Fruit fly (Drosophila melanogaster) whole organism, embryonic: ENCODE results near the gene CG42514.

ENCODE experiments used
- CG10431 ChIP-seq: fragments of 200-800 bp; sonication (Bioruptor generic); optimal IDR thresholded peaks from 3 replicates; lab custom pipeline; 2018; ENCODE audit warnings: missing biosample characterization, mild to moderate bottlenecking, missing genetic modification characterization
- CG10979 ChIP-seq: fragments of 200-800 bp; sonication (Bioruptor generic); optimal IDR thresholded peaks from 2 replicates; lab custom pipeline; 2018; ENCODE audit warnings: missing biosample characterization, mild to moderate bottlenecking, missing genetic modification characterization, moderate library complexity
- CG11093 ChIP-seq: fragments of 200-800 bp; sonication (Bioruptor generic); IDR thresholded peaks from 3 replicates; pipeline ENCODE4 v1.3.6; 2022; ENCODE audit warnings: missing biosample characterization, missing genetic modification characterization
- CG11695 ChIP-seq: fragments of 200-800 bp; sonication (Bioruptor generic); IDR thresholded peaks from 3 replicates; pipeline ENCODE4 v1.3.6; 2022; ENCODE audit warnings: missing biosample characterization, missing genetic modification characterization
- CG1603 ChIP-seq: fragments of 200-800 bp; sonication (Bioruptor generic); optimal IDR thresholded peaks from 2 replicates; lab custom pipeline; 2019; ENCODE audit warnings: missing biosample characterization, mild to moderate bottlenecking, missing genetic modification characterization, moderate library complexity
- CG18262 ChIP-seq: fragments of 200-800 bp; optimal IDR thresholded peaks from 3 replicates; lab custom pipeline; 2019; ENCODE audit warnings: missing biosample characterization, mild to moderate bottlenecking, missing genetic modification characterization, moderate library complexity
- CG2202 ChIP-seq: fragments of 200-800 bp; sonication (Bioruptor generic); optimal IDR thresholded peaks from 2 replicates; lab custom pipeline; 2018; ENCODE audit warnings: missing biosample characterization, mild to moderate bottlenecking, missing genetic modification characterization
- CG2712 ChIP-seq: fragments of 200-800 bp; optimal IDR thresholded peaks from 3 replicates; lab custom pipeline; 2019; ENCODE audit warnings: missing biosample characterization, mild to moderate bottlenecking, missing genetic modification characterization, moderate library complexity
- CG32772 ChIP-seq: fragments of 200-800 bp; sonication (Bioruptor generic); IDR thresholded peaks from 2 replicates; pipeline ENCODE4 v1.3.6; 2022; ENCODE audit warnings: missing biosample characterization, missing genetic modification characterization
- CG6272 ChIP-seq: fragments of 200-800 bp; sonication (Bioruptor generic); IDR thresholded peaks from 2 replicates; pipeline ENCODE4 v1.3.6; 2022; ENCODE audit warnings: missing biosample characterization, missing genetic modification characterization
- CG6689 ChIP-seq: fragments of 200-800 bp; sonication (Bioruptor generic); IDR thresholded peaks from 2 replicates; pipeline ENCODE4 v1.3.6; 2022; ENCODE audit warnings: missing biosample characterization, missing genetic modification characterization
- CG7357 ChIP-seq: fragments of 200-800 bp; sonication (Bioruptor generic); IDR thresholded peaks from 3 replicates; pipeline ENCODE4 v1.3.6; 2022; ENCODE audit warnings: missing biosample characterization, missing genetic modification characterization
- CG7556 ChIP-seq: fragments of 200-800 bp; sonication (Bioruptor generic); optimal IDR thresholded peaks from 2 replicates; lab custom pipeline; 2017; ENCODE audit warnings: missing biosample characterization, mild to moderate bottlenecking, missing genetic modification characterization
- CG7963 ChIP-seq: fragments of 200-800 bp; sonication (Bioruptor generic); IDR thresholded peaks from 3 replicates; pipeline ENCODE4 v1.3.6; 2022; ENCODE audit warnings: missing biosample characterization, missing genetic modification characterization; ENCODE audit not compliant: partially characterized antibody
- CG8478 ChIP-seq: fragments of >200 bp; optimal IDR thresholded peaks from 2 replicates; lab custom pipeline; 2018
- Dfd ChIP-seq, 2 experiments: fragments of >200 bp; optimal IDR thresholded peaks; 2 replicates each; lab custom pipeline; 2017; ENCODE audit warnings: missing biosample characterization in 2 of 2, missing genetic modification characterization in 2 of 2
- Drgx ChIP-seq: fragments of 200-800 bp; sonication (Bioruptor generic); IDR thresholded peaks from 2 replicates; pipeline ENCODE4 v1.3.6; 2022; ENCODE audit warnings: missing biosample characterization, missing genetic modification characterization
- E2f1 ChIP-seq: fragments of 200-800 bp; sonication (Bioruptor generic); IDR thresholded peaks from 2 replicates; pipeline ENCODE4 v1.3.6; 2022; ENCODE audit warnings: missing biosample characterization, missing genetic modification characterization
- Gug ChIP-seq: fragments of 200-800 bp; sonication (Bioruptor generic); IDR thresholded peaks from 4 replicates; pipeline ENCODE4 v1.3.6; 2022; ENCODE audit warnings: missing biosample characterization, missing genetic modification characterization
- HLH3B ChIP-seq: fragments of 200-800 bp; sonication (Bioruptor generic); IDR thresholded peaks from 2 replicates; pipeline ENCODE4 v1.3.6; 2022; ENCODE audit warnings: missing biosample characterization, missing genetic modification characterization
- Hr78 ChIP-seq, 2 experiments: fragments of 200-800 bp in 1 of 2; fragments of >200 bp in 1 of 2; sonication (Bioruptor generic) in 1 of 2; optimal IDR thresholded peaks; 2 replicates each; lab custom pipeline; 2017 to 2019; ENCODE audit warnings: missing biosample characterization in 2 of 2, missing genetic modification characterization in 2 of 2, mild to moderate bottlenecking in 1 of 2, moderate library complexity in 1 of 2
- Med ChIP-seq: fragments of 200-800 bp; sonication (Bioruptor generic); peaks from one replicate; lab custom pipeline; 2016; ENCODE audit warnings: missing biosample characterization, missing genetic modification characterization, mild to moderate bottlenecking, inconsistent platforms, moderate library complexity
- Sox102F ChIP-seq: fragments of 200-800 bp; sonication (Bioruptor generic); optimal IDR thresholded peaks from 2 replicates; lab custom pipeline; 2018; ENCODE audit warnings: missing biosample characterization, mild to moderate bottlenecking, missing genetic modification characterization, moderate library complexity
- Xrp1 ChIP-seq: fragments of 200-800 bp; sonication (Bioruptor generic); IDR thresholded peaks from 2 replicates; pipeline ENCODE4 v1.3.6; 2022; ENCODE audit warnings: missing biosample characterization, missing genetic modification characterization
- YL-1 ChIP-seq: fragments of 200-800 bp; sonication (Bioruptor generic); optimal IDR thresholded peaks from 3 replicates; lab custom pipeline; 2017; ENCODE audit warnings: missing biosample characterization, mild to moderate bottlenecking, missing genetic modification characterization
- ara ChIP-seq: fragments of 200-800 bp; sonication (Bioruptor generic); IDR thresholded peaks from 2 replicates; pipeline ENCODE4 v1.3.6; 2022; ENCODE audit warnings: missing biosample characterization, missing genetic modification characterization
- ase ChIP-seq: fragments of 200-800 bp; sonication (Bioruptor generic); IDR thresholded peaks from 3 replicates; pipeline ENCODE4 v1.3.6; 2022; ENCODE audit warnings: missing biosample characterization, missing genetic modification characterization
- chm ChIP-seq: fragments of 200-800 bp; sonication (Bioruptor generic); IDR thresholded peaks from 2 replicates; pipeline ENCODE4 v1.3.6; 2022; ENCODE audit warnings: missing biosample characterization, missing genetic modification characterization
- ci ChIP-seq: fragments of 200-800 bp; sonication (Bioruptor generic); IDR thresholded peaks from 3 replicates; pipeline ENCODE4 v1.3.6; 2022; ENCODE audit warnings: missing biosample characterization, missing genetic modification characterization
- cwo ChIP-seq: fragments of 200-800 bp; sonication (Bioruptor generic); optimal IDR thresholded peaks from 3 replicates; lab custom pipeline; 2017; ENCODE audit warnings: missing biosample characterization, missing genetic modification characterization, mild to moderate bottlenecking, moderate library complexity, missing genetic modification reagents
- dysf ChIP-seq: fragments of 200-800 bp; sonication (Bioruptor generic); IDR thresholded peaks from 3 replicates; pipeline ENCODE4 v1.3.6; 2022; ENCODE audit warnings: missing biosample characterization, missing genetic modification characterization
- esg ChIP-seq: fragments of 200-800 bp; sonication (Bioruptor generic); conservative IDR thresholded peaks from 2 replicates; pipeline ENCODE4 v1.3.6; 2022; ENCODE audit warnings: missing biosample characterization, missing genetic modification characterization
- gsb ChIP-seq: fragments of 200-800 bp; sonication (Bioruptor generic); IDR thresholded peaks from 2 replicates; pipeline ENCODE4 v1.3.6; 2022; ENCODE audit warnings: missing biosample characterization, missing genetic modification characterization
- gsb-n ChIP-seq: fragments of 200-800 bp; sonication (Bioruptor generic); optimal IDR thresholded peaks from 3 replicates; lab custom pipeline; 2018; ENCODE audit warnings: missing biosample characterization, mild to moderate bottlenecking, missing genetic modification characterization
- lmd ChIP-seq: fragments of 200-800 bp; sonication (Bioruptor generic); IDR thresholded peaks from 2 replicates; pipeline ENCODE4 v1.3.6; 2022; ENCODE audit warnings: missing biosample characterization, missing genetic modification characterization
- lov ChIP-seq, 2 experiments: fragments of 200-800 bp in 1 of 2; fragments of >200 bp in 1 of 2; sonication (Bioruptor generic) in 1 of 2; IDR thresholded peaks in 1 of 2; optimal IDR thresholded peaks in 1 of 2; 2 replicates in 1 of 2; 3 replicates in 1 of 2; pipeline versions ENCODE4 v1.3.6 to Lab custom; 2017 to 2022; ENCODE audit warnings: missing biosample characterization in 1 of 2, missing genetic modification characterization in 1 of 2
- mam ChIP-seq: fragments of 200-800 bp; sonication (Bioruptor generic); optimal IDR thresholded peaks from 3 replicates; lab custom pipeline; 2016; ENCODE audit warnings: missing biosample characterization, missing genetic modification characterization
- pan ChIP-seq, 4 experiments: fragments of >200 bp in 3 of 4; fragments of 200-800 bp in 1 of 4; sonication (Bioruptor generic) in 1 of 4; optimal IDR thresholded peaks in 3 of 4; IDR thresholded peaks in 1 of 4; 2 replicates each; pipeline versions ENCODE4 v1.3.6 to Lab custom; 2017 to 2022; ENCODE audit warnings: missing biosample characterization in 2 of 4, missing genetic modification characterization in 2 of 4, mixed read lengths in 1 of 4
- peb ChIP-seq: fragments of 200-800 bp; sonication (Bioruptor generic); IDR thresholded peaks from 2 replicates; pipeline ENCODE4 v1.3.6; 2022; ENCODE audit warnings: missing biosample characterization, missing genetic modification characterization
- prd ChIP-seq, 3 experiments: fragments of >200 bp in 2 of 3; fragments of 200-800 bp in 1 of 3; sonication (Bioruptor generic) in 1 of 3; optimal IDR thresholded peaks in 2 of 3; IDR thresholded peaks in 1 of 3; 2 replicates in 2 of 3; 3 replicates in 1 of 3; pipeline versions ENCODE4 v1.3.6 to Lab custom; 2017 to 2022; ENCODE audit warnings: missing biosample characterization in 1 of 3, missing genetic modification characterization in 1 of 3
- pum ChIP-seq: fragments of 200-800 bp; sonication (Bioruptor generic); optimal IDR thresholded peaks from 2 replicates; lab custom pipeline; 2016; ENCODE audit warnings: missing biosample characterization, missing genetic modification characterization
- salm ChIP-seq: fragments of 200-800 bp; sonication (Bioruptor generic); optimal IDR thresholded peaks from 2 replicates; lab custom pipeline; 2018; ENCODE audit warnings: missing biosample characterization, mild to moderate bottlenecking, missing genetic modification characterization
- sens ChIP-seq: fragments of 200-800 bp; sonication (Bioruptor generic); peaks from one replicate; lab custom pipeline; 2016; ENCODE audit warnings: missing biosample characterization, missing genetic modification characterization
- sob ChIP-seq: fragments of 200-800 bp; sonication (Bioruptor generic); IDR thresholded peaks from 2 replicates; pipeline ENCODE4 v1.3.6; 2022; ENCODE audit warnings: missing biosample characterization, missing genetic modification characterization
- ssp ChIP-seq: fragments of 200-800 bp; sonication (Bioruptor generic); IDR thresholded peaks from 2 replicates; pipeline ENCODE4 v1.3.6; 2022; ENCODE audit warnings: missing biosample characterization, missing genetic modification characterization
- stc ChIP-seq: fragments of 200-800 bp; sonication (Bioruptor generic); IDR thresholded peaks from 2 replicates; pipeline ENCODE4 v1.3.6; 2022; ENCODE audit warnings: missing biosample characterization, missing genetic modification characterization
- unpg ChIP-seq: fragments of 200-800 bp; sonication (Bioruptor generic); optimal IDR thresholded peaks from 3 replicates; lab custom pipeline; 2018; ENCODE audit warnings: missing biosample characterization, mild to moderate bottlenecking, missing genetic modification characterization, moderate library complexity
- vvl ChIP-seq: fragments of 200-800 bp; sonication (Bioruptor generic); IDR thresholded peaks from 2 replicates; pipeline ENCODE4 v1.3.6; 2022; ENCODE audit warnings: missing biosample characterization, missing genetic modification characterization
- zfh1 ChIP-seq: fragments of 200-800 bp; sonication (Bioruptor generic); IDR thresholded peaks from 3 replicates; pipeline ENCODE4 v1.3.6; 2022; ENCODE audit warnings: missing biosample characterization, missing genetic modification characterization

CG42514 gene

DNA sequence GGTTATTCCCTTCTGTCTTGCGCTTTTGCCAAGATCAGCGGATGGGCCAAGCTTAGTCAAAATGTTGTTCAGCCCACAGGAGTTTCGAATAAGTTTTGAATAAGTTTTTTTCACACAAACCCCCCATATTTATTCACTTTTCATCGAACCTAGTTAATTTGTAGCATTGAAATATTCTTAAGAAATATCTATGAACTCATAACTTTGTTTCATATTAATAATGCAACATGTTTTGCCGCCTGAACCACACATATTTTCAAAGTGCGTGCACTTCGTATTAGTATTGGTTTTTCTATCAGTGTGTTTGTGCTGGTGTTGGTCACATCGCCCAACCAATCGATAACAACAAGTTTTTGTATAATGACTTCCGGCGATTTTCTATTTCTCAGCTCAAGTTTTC is 9.5 kb downstream of the CG42514 start (continued):
- peak; percentile 82 for TF ChIP-seq stc (GFP tag; lab: Robert Waterston, UW)
- TF ChIP-seq esg (GFP tag; lab: Robert Waterston, UW): no peak
- TF ChIP-seq CG11695: peak; percentile 69; the same call in 2 of the 3 replicates
- peak; percentile 16; the same call in 1 of the 2 replicates for TF ChIP-seq sob
- no peak for TF ChIP-seq CG10431 (GFP tag; lab: Kevin White, UChicago)
- TF ChIP-seq CG2712: peak; percentile 70
- peak; percentile 58 for TF ChIP-seq CG1603
- TF ChIP-seq CG6272 (GFP tag; lab: Robert Waterston, UW): no peak
- peak; percentile 53 for TF ChIP-seq CG10979 (tag; lab: Kevin White, UChicago)
- TF ChIP-seq CG2202 (tag; lab: Kevin White, UChicago): no peak
- no peak for TF ChIP-seq mam (GFP tag; lab: Kevin White, UChicago)
- TF ChIP-seq salm (tag; lab: Kevin White, UChicago): peak; percentile 22
- peak; percentile 68 for TF ChIP-seq CG18262 (tag; lab: Kevin White, UChicago)
- TF ChIP-seq CG8478 (lab: Kevin White, UChicago): no peak
- TF ChIP-seq lov (optimal IDR thresholded peaks at IDR 0.05; lab: Kevin White, UChicago): no peak
- 0 out of 3 replicates have a peak, but pooled peaks have one; percentile 39 for TF ChIP-seq lov (GFP tag; IDR thresholded peaks at IDR 0.05; lab: Robert Waterston, UW)
- no peak for TF ChIP-seq pan (optimal IDR thresholded peaks at IDR 0.05; lab: Kevin White, UChicago)
- peak in 1 of 2 experiments; percentile 87 for TF ChIP-seq pan (GFP tag; optimal IDR thresholded peaks at IDR 0.05 in 1 of 2, IDR thresholded peaks at IDR 0.05 in 1 of 2)
- no peak for TF ChIP-seq prd (optimal IDR thresholded peaks at IDR 0.05; lab: Kevin White, UChicago)
- TF ChIP-seq prd (GFP tag; IDR thresholded peaks at IDR 0.05; lab: Robert Waterston, UW): peak; percentile 80
- TF ChIP-seq cwo (GFP tag; lab: Kevin White, UChicago): no peak
- TF ChIP-seq HLH3B (GFP tag; lab: Robert Waterston, UW): peak; percentile 16; the same call in 1 of the 2 replicates
- peak; percentile 48; the same call in 1 of the 3 replicates for TF ChIP-seq CG11093 (GFP tag; lab: Robert Waterston, UW)
- TF ChIP-seq Drgx (GFP tag; lab: Robert Waterston, UW): peak; percentile 37
- no peak for TF ChIP-seq CG7963 (GFP tag; lab: Robert Waterston, UW)
- TF ChIP-seq Gug (GFP tag; lab: Robert Waterston, UW): peak; percentile 3; the same call in 1 of the 4 replicates
- TF ChIP-seq ssp (GFP tag; lab: Robert Waterston, UW): 0 out of 2 replicates have a peak, but pooled peaks have one; percentile 13
- peak; percentile 30; the same call in 1 of the 2 replicates for TF ChIP-seq lmd
- no peak for TF ChIP-seq Dfd (GFP tag; optimal IDR thresholded peaks at IDR 0.05; lab: Kevin White, UChicago)
- peak; percentile 34 for TF ChIP-seq unpg
- TF ChIP-seq CG6689 (GFP tag; lab: Robert Waterston, UW): peak; percentile 61
- TF ChIP-seq CG32772 (GFP tag; lab: Robert Waterston, UW): peak; percentile 33; the same call in 1 of the 2 replicates
- TF ChIP-seq Sox102F (GFP tag; lab: Kevin White, UChicago): peak; percentile 36
- peak; percentile 75 for TF ChIP-seq Xrp1 (GFP tag; lab: Robert Waterston, UW)
- peak; percentile 78; the same call in 1 of the 2 replicates for TF ChIP-seq ara
- TF ChIP-seq peb (GFP tag; lab: Robert Waterston, UW): peak; percentile 48; the same call in 1 of the 2 replicates
- peak; percentile 80 for TF ChIP-seq ase
- peak; percentile 64; the same call in 2 of the 3 replicates for TF ChIP-seq ci (GFP tag; lab: Robert Waterston, UW)
- peak; percentile 68 for TF ChIP-seq Med (GFP tag; lab: Kevin White, UChicago)
- TF ChIP-seq gsb-n (tag; lab: Kevin White, UChicago): peak; percentile 17
- peak; percentile 41; the same call in 1 of the 3 replicates for TF ChIP-seq dysf (GFP tag; lab: Robert Waterston, UW)
- TF ChIP-seq CG7556 (GFP tag; lab: Kevin White, UChicago): peak; percentile 6
- peak; percentile 24 for TF ChIP-seq pum (GFP tag; lab: Kevin White, UChicago)
- TF ChIP-seq zfh1 (GFP tag; lab: Robert Waterston, UW): peak; percentile 82
- no peak for TF ChIP-seq YL-1 (GFP tag; lab: Kevin White, UChicago)
- peak; percentile 94 for TF ChIP-seq sens
- TF ChIP-seq CG7357 (GFP tag; lab: Robert Waterston, UW): peak; percentile 17; the same call in 1 of the 3 replicates
- TF ChIP-seq E2f1: peak; percentile 58
- no peak for TF ChIP-seq gsb (GFP tag; lab: Robert Waterston, UW)
- 0 out of 2 replicates have a peak, but pooled peaks have one; percentile 41 for TF ChIP-seq chm (GFP tag; lab: Robert Waterston, UW)
- TF ChIP-seq vvl (GFP tag; lab: Robert Waterston, UW): peak; percentile 86
- TF ChIP-seq Hr78 (GFP tag; optimal IDR thresholded peaks at IDR 0.05; lab: Kevin White, UChicago): peak in 1 of 2 experiments; percentile 1
